Fruit fly (Drosophila melanogaster) whole organism, wandering third instar larva: ENCODE results near the gene alpha-Spec.

ENCODE experiments used
- Abd-B ChIP-seq: fragments of >200 bp; optimal IDR thresholded peaks from 2 replicates; lab custom pipeline; 2017; ENCODE audit warnings: missing biosample characterization, missing genetic modification characterization
- CG9705 ChIP-seq: fragments of 200-800 bp; sonication (Bioruptor generic); optimal IDR thresholded peaks from 2 replicates; lab custom pipeline; 2018; ENCODE audit warnings: missing biosample characterization, mild to moderate bottlenecking, missing genetic modification characterization
- CrebA ChIP-seq: fragments of 200-800 bp; sonication (Bioruptor generic); optimal IDR thresholded peaks from 2 replicates; lab custom pipeline; 2016; ENCODE audit warnings: missing biosample characterization, mild to moderate bottlenecking, missing genetic modification characterization, borderline replicate concordance
- Dfd ChIP-seq: fragments of >200 bp; optimal IDR thresholded peaks from 2 replicates; lab custom pipeline; 2017; ENCODE audit warnings: missing biosample characterization, missing genetic modification characterization
- Dif ChIP-seq: fragments of 200-275, 200-300 bp; sonication (Bioruptor generic); optimal IDR thresholded peaks from 2 replicates; lab custom pipeline; 2018; ENCODE audit warnings: missing biosample characterization, missing genetic modification characterization; ENCODE audit not compliant: partially characterized antibody
- HLH106 ChIP-seq: fragments of 200-800 bp; optimal IDR thresholded peaks from 3 replicates; lab custom pipeline; 2019; ENCODE audit warnings: missing biosample characterization, mild to moderate bottlenecking, missing genetic modification characterization, moderate library complexity
- Hr78 ChIP-seq: fragments of >200 bp; optimal IDR thresholded peaks from 2 replicates; lab custom pipeline; 2017; ENCODE audit warnings: missing biosample characterization, missing genetic modification characterization
- Hr83 ChIP-seq: fragments of 200-300 bp; sonication (Bioruptor generic); optimal IDR thresholded peaks from 2 replicates; lab custom pipeline; 2016; ENCODE audit warnings: missing biosample characterization, mild to moderate bottlenecking, missing genetic modification characterization, moderate library complexity; ENCODE audit not compliant: poor library complexity, severe bottlenecking
- Jra ChIP-seq: sonication (Bioruptor generic); optimal IDR thresholded peaks from 2 replicates; lab custom pipeline; 2016; ENCODE audit warnings: missing biosample characterization, missing genetic modification characterization
- Myc ChIP-seq: fragments of >200 bp; optimal IDR thresholded peaks from 2 replicates; lab custom pipeline; 2017
- N ChIP-seq: fragments of >200 bp; optimal IDR thresholded peaks from 2 replicates; lab custom pipeline; 2018; ENCODE audit warnings: missing biosample characterization, missing external identifiers, missing genetic modification characterization
- Rel ChIP-seq, 2 experiments: fragments of 200-800 bp; sonication (Bioruptor generic) in 1 of 2; optimal IDR thresholded peaks; 2 replicates in 1 of 2; 3 replicates in 1 of 2; lab custom pipeline; 2016 to 2019; ENCODE audit warnings: mild to moderate bottlenecking in 2 of 2, missing biosample characterization in 2 of 2, missing genetic modification characterization in 2 of 2, moderate library complexity in 1 of 2
- Sp1 ChIP-seq: fragments of 200-800 bp; sonication (Bioruptor generic); optimal IDR thresholded peaks from 3 replicates; lab custom pipeline; 2019; ENCODE audit warnings: missing biosample characterization, mild to moderate bottlenecking, missing genetic modification characterization, moderate library complexity
- Vsx2 ChIP-seq: fragments of 200-300, 225-300 bp; sonication (Bioruptor generic); optimal IDR thresholded peaks from 2 replicates; lab custom pipeline; 2018; ENCODE audit warnings: missing biosample characterization, missing genetic modification characterization; ENCODE audit not compliant: partially characterized antibody
- br ChIP-seq: fragments of 200-800 bp; sonication (Bioruptor generic); optimal IDR thresholded peaks from 2 replicates; lab custom pipeline; 2016; ENCODE audit warnings: missing biosample characterization, missing genetic modification characterization
- dsf ChIP-seq: sonication (Bioruptor generic); optimal IDR thresholded peaks from 2 replicates; lab custom pipeline; 2016; ENCODE audit warnings: missing biosample characterization, missing genetic modification characterization, borderline replicate concordance
- ey ChIP-seq: fragments of 200-800 bp; sonication (Bioruptor generic); optimal IDR thresholded peaks from 2 replicates; lab custom pipeline; 2016; ENCODE audit warnings: missing biosample characterization, missing genetic modification characterization
- fru ChIP-seq: fragments of 200-800 bp; sonication (Bioruptor generic); optimal IDR thresholded peaks from 3 replicates; lab custom pipeline; 2016; ENCODE audit warnings: missing biosample characterization, mild to moderate bottlenecking, missing genetic modification characterization
- h ChIP-seq: fragments of 200-800 bp; sonication (Bioruptor generic); optimal IDR thresholded peaks from 3 replicates; lab custom pipeline; 2016; ENCODE audit warnings: missing biosample characterization, mild to moderate bottlenecking, missing genetic modification characterization
- lola ChIP-seq: fragments of >200 bp; optimal IDR thresholded peaks from 2 replicates; lab custom pipeline; 2017; ENCODE audit warnings: missing biosample characterization, missing genetic modification characterization
- psq ChIP-seq: fragments of 200-800 bp; sonication (Bioruptor generic); optimal IDR thresholded peaks from 3 replicates; lab custom pipeline; 2017; ENCODE audit warnings: missing biosample characterization, mild to moderate bottlenecking, missing genetic modification characterization, moderate library complexity
- rgr ChIP-seq: fragments of 200-800 bp; sonication (Bioruptor generic); optimal IDR thresholded peaks from 3 replicates; lab custom pipeline; 2016; ENCODE audit warnings: missing biosample characterization, mild to moderate bottlenecking, missing genetic modification characterization
- tai ChIP-seq: sonication (Bioruptor generic); optimal IDR thresholded peaks from 2 replicates; lab custom pipeline; 2016; ENCODE audit warnings: missing biosample characterization, missing genetic modification characterization
- woc ChIP-seq: sonication (Bioruptor generic); optimal IDR thresholded peaks from 2 replicates; lab custom pipeline; 2016; ENCODE audit warnings: missing biosample characterization, mild to moderate bottlenecking, missing genetic modification characterization

The alpha-Spec gene

dm6 chr3L:1735603-1736002 is 59.5 kb downstream of the alpha-Spec start, which contains the start of gene Oseg4:
Gene Oseg4 (minus strand): TSS chr3L:1735767.
- TF ChIP-seq CrebA (GFP tag; lab: Kevin White, UChicago): no peak
- TF ChIP-seq Myc (lab: Kevin White, UChicago): no peak
- no peak for TF ChIP-seq Hr78 (GFP tag; lab: Kevin White, UChicago)
- TF ChIP-seq psq (GFP tag; lab: Kevin White, UChicago): no peak
- TF ChIP-seq tai: no peak
- no peak for TF ChIP-seq dsf (GFP tag; lab: Kevin White, UChicago)
- TF ChIP-seq, all 38 proteins: peak for 0

- TF ChIP-seq Rel (GFP tag; optimal IDR thresholded peaks at IDR 0.05; lab: Kevin White, UChicago) (no peak), Rel (tag; optimal IDR thresholded peaks at IDR 0.05; lab: Kevin White, UChicago) (peak; percentile 57), lola (GFP tag; lab: Kevin White, UChicago) (no peak), woc (GFP tag; lab: Kevin White, UChicago) (peak; percentile 66), HLH106 (peak; percentile 14), CG9705 (GFP tag; lab: Kevin White, UChicago) (peak; percentile 18), rgr (GFP tag; lab: Kevin White, UChicago) (peak; percentile 36), h (GFP tag; lab: Kevin White, UChicago) (peak; percentile 23), dsf (GFP tag; lab: Kevin White, UChicago) (no peak), Dif (GFP tag; lab: Kevin White, UChicago) (peak; percentile 45), CrebA (GFP tag; lab: Kevin White, UChicago) (no peak), Hr83 (GFP tag; lab: Kevin White, UChicago) (peak; percentile 53), fru (GFP tag; lab: Kevin White, UChicago) (peak; percentile 62), br (GFP tag; lab: Kevin White, UChicago) (peak; percentile 43), Dfd (GFP tag; lab: Kevin White, UChicago) (no peak), Jra (GFP tag; lab: Kevin White, UChicago) (peak; percentile 17), Abd-B (no peak), Sp1 (GFP tag; lab: Kevin White, UChicago) (peak; percentile 43)
- TF ChIP-seq, all 38 proteins: peak for 12
Measured at dm6 chr3L:1730873-1731272, 64.3 kb downstream of the alpha-Spec start, which contains the start of gene drpr. Gene drpr (minus strand): TSS chr3L:1731107.

- no peak for TF ChIP-seq lola (GFP tag; lab: Kevin White, UChicago)
- TF ChIP-seq CG9705 (GFP tag; lab: Kevin White, UChicago): no peak
- TF ChIP-seq Vsx2 (GFP tag; lab: Kevin White, UChicago): peak; percentile 24
- TF ChIP-seq Hr78 (GFP tag; lab: Kevin White, UChicago): no peak
- no peak for TF ChIP-seq ey (GFP tag; lab: Kevin White, UChicago)
- peak; percentile 85 for TF ChIP-seq psq (GFP tag; lab: Kevin White, UChicago)
- TF ChIP-seq woc (GFP tag; lab: Kevin White, UChicago): no peak
- TF ChIP-seq CrebA (GFP tag; lab: Kevin White, UChicago): no peak
- TF ChIP-seq Dfd (GFP tag; lab: Kevin White, UChicago): no peak
Measured at dm6 chr3L:1730160-1730595, 65.0 kb downstream of the alpha-Spec start.

- TF ChIP-seq Rel (GFP tag; optimal IDR thresholded peaks at IDR 0.05; lab: Kevin White, UChicago) (no peak), Rel (tag; optimal IDR thresholded peaks at IDR 0.05; lab: Kevin White, UChicago) (peak; percentile 95), N (GFP tag; lab: Kevin White, UChicago) (no peak)
Measured at dm6 chr3L:1729380-1730159, 65.6 kb downstream of the alpha-Spec start.
